Worm (Caenorhabditis elegans) whole organism, late embryonic: ENCODE results near the gene sax-3.

Experiments used
- dve-1 ChIP-seq: sonication (generic microtip); optimal IDR thresholded peaks from 2 replicates; lab custom pipeline; 2017; ENCODE audit warnings: antibody characterized with exemption, mild to moderate bottlenecking, missing genetic modification characterization, missing compliant biosample characterization
- nhr-11 ChIP-seq: fragments of 150-350 bp; optimal IDR thresholded peaks from 2 replicates; lab custom pipeline; 2014; ENCODE audit warnings: missing biosample characterization, missing genetic modification characterization

DNA sequence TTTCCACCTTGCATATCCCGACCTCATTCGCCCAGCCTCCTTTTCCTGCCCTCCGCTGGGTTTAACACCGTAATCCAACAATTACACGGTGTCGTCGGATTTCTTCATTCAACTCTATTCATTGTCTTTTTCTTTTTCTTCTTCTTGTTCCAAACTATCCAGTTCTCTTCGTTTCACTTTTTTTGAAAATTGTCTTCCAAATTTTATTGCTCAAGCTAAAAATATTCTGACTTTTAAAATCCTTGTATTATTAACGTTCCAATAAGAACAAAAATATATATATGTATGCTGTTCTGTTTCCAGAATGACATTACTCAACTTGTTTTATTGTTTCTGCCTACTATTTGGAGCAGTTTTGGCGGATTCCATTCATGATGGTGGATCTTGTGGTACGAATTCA is 14.2 kb upstream of the sax-3 start, which contains the start of gene wrt-6:
- TF ChIP-seq dve-1 (tag; lab: Kevin White, UChicago) = no peak
- TF ChIP-seq nhr-11 (tag; lab: Kevin White, UChicago) = no peak
